Fruit fly (Drosophila melanogaster) whole organism, embryonic: ENCODE measurements around the gene Tep1.

ENCODE experiments used
- CG10565 ChIP-seq: fragments of 200-800 bp; sonication (Bioruptor generic); optimal IDR thresholded peaks from 3 replicates; lab custom pipeline; 2016; ENCODE audit warnings: missing biosample characterization, mild to moderate bottlenecking, missing genetic modification characterization
- CG11560 ChIP-seq: fragments of 200-800 bp; sonication (Bioruptor generic); IDR thresholded peaks from 3 replicates; pipeline ENCODE4 v1.3.6; 2022; ENCODE audit warnings: missing biosample characterization, missing genetic modification characterization
- CG11695 ChIP-seq: fragments of 200-800 bp; sonication (Bioruptor generic); IDR thresholded peaks from 3 replicates; pipeline ENCODE4 v1.3.6; 2022; ENCODE audit warnings: missing biosample characterization, missing genetic modification characterization
- CG12236 ChIP-seq: fragments of 200-800 bp; sonication (Bioruptor generic); optimal IDR thresholded peaks from 2 replicates; lab custom pipeline; 2016; ENCODE audit warnings: missing biosample characterization, missing genetic modification characterization
- CG12744 ChIP-seq: fragments of 200-800 bp; sonication (Bioruptor generic); optimal IDR thresholded peaks from 2 replicates; lab custom pipeline; 2016; ENCODE audit warnings: missing biosample characterization, missing genetic modification characterization
- CG12769 ChIP-seq: fragments of 200-800 bp; sonication (Bioruptor generic); optimal IDR thresholded peaks from 2 replicates; lab custom pipeline; 2019; ENCODE audit warnings: missing biosample characterization, mild to moderate bottlenecking, missing genetic modification characterization, moderate library complexity
- CG12942 ChIP-seq: fragments of 200-800 bp; sonication (Bioruptor generic); optimal IDR thresholded peaks from 3 replicates; lab custom pipeline; 2016; ENCODE audit warnings: missing biosample characterization, missing genetic modification characterization
- CG13894 ChIP-seq: fragments of 200-800 bp; sonication (Bioruptor generic); optimal IDR thresholded peaks from 3 replicates; lab custom pipeline; 2018; ENCODE audit warnings: missing biosample characterization, mild to moderate bottlenecking, missing genetic modification characterization, moderate library complexity
- CG14667 ChIP-seq: fragments of 200-800 bp; sonication (Bioruptor generic); IDR thresholded peaks from 2 replicates; pipeline ENCODE4 v1.3.6; 2022; ENCODE audit warnings: missing biosample characterization, missing genetic modification characterization
- CG15514 ChIP-seq: fragments of 200-800 bp; sonication (Bioruptor generic); optimal IDR thresholded peaks from 3 replicates; lab custom pipeline; 2017; ENCODE audit warnings: missing biosample characterization, missing genetic modification characterization, mild to moderate bottlenecking, moderate library complexity, missing genetic modification reagents
- CG17359 ChIP-seq: fragments of 200-800 bp; sonication (Bioruptor generic); optimal IDR thresholded peaks from 3 replicates; lab custom pipeline; 2018; ENCODE audit warnings: missing biosample characterization, mild to moderate bottlenecking, missing genetic modification characterization, moderate library complexity
- CG17361 ChIP-seq: fragments of 200-800 bp; sonication (Bioruptor generic); IDR thresholded peaks from 3 replicates; pipeline ENCODE4 v1.3.6; 2022; ENCODE audit warnings: missing biosample characterization, missing genetic modification characterization
- CG18764 ChIP-seq: fragments of 200-800 bp; sonication (Bioruptor generic); optimal IDR thresholded peaks from 3 replicates; lab custom pipeline; 2016; ENCODE audit warnings: missing biosample characterization, missing genetic modification characterization
- CG2875 ChIP-seq: fragments of 200-800 bp; sonication (Bioruptor generic); optimal IDR thresholded peaks from 2 replicates; lab custom pipeline; 2017; ENCODE audit warnings: missing biosample characterization, mild to moderate bottlenecking, missing genetic modification characterization, missing genetic modification reagents
- CG3065 ChIP-seq: fragments of 200-800 bp; sonication (Bioruptor generic); optimal IDR thresholded peaks from 2 replicates; lab custom pipeline; 2016; ENCODE audit warnings: missing biosample characterization, missing genetic modification characterization
- CG31224 ChIP-seq: fragments of 200-800 bp; sonication (Bioruptor generic); IDR thresholded peaks from 2 replicates; pipeline ENCODE4 v1.3.6; 2022; ENCODE audit warnings: missing biosample characterization, missing genetic modification characterization
- CG32532 ChIP-seq: fragments of 200-800 bp; sonication (Bioruptor generic); IDR thresholded peaks from 2 replicates; pipeline ENCODE4 v1.3.6; 2022; ENCODE audit warnings: missing biosample characterization, missing genetic modification characterization
- CG43689 ChIP-seq: fragments of 200-800 bp; sonication (Bioruptor generic); IDR thresholded peaks from 2 replicates; pipeline ENCODE4 v1.3.6; 2022; ENCODE audit warnings: missing biosample characterization, missing genetic modification characterization
- CG4404 ChIP-seq: fragments of 200-800 bp; sonication (Bioruptor generic); IDR thresholded peaks from 2 replicates; pipeline ENCODE4 v1.3.6; 2022; ENCODE audit warnings: missing biosample characterization, missing genetic modification characterization
- CG4424 ChIP-seq: fragments of 200-800 bp; sonication (Bioruptor generic); optimal IDR thresholded peaks from 3 replicates; lab custom pipeline; 2016; ENCODE audit warnings: missing biosample characterization, missing genetic modification characterization
- CG6254 ChIP-seq: fragments of 200-800 bp; sonication (Bioruptor generic); optimal IDR thresholded peaks from 3 replicates; lab custom pipeline; 2017; ENCODE audit warnings: mild to moderate bottlenecking, missing biosample characterization, missing genetic modification reagents, missing genetic modification characterization
- CG6683 ChIP-seq: fragments of 200-800 bp; sonication (Bioruptor generic); optimal IDR thresholded peaks from 2 replicates; lab custom pipeline; 2017; ENCODE audit warnings: missing biosample characterization, mild to moderate bottlenecking, missing genetic modification characterization, missing genetic modification reagents
- CG6689 ChIP-seq: fragments of 200-800 bp; sonication (Bioruptor generic); IDR thresholded peaks from 2 replicates; pipeline ENCODE4 v1.3.6; 2022; ENCODE audit warnings: missing biosample characterization, missing genetic modification characterization
- CG7372 ChIP-seq: fragments of 200-800 bp; sonication (Bioruptor generic); IDR thresholded peaks from 2 replicates; pipeline ENCODE4 v1.3.6; 2022; ENCODE audit warnings: missing biosample characterization, missing genetic modification characterization
- CG9437 ChIP-seq: fragments of 200-800 bp; sonication (Bioruptor generic); optimal IDR thresholded peaks from 2 replicates; lab custom pipeline; 2018; ENCODE audit warnings: missing biosample characterization, mild to moderate bottlenecking, missing genetic modification characterization
- Chrac-16 ChIP-seq: fragments of 200-800 bp; sonication (Bioruptor generic); optimal IDR thresholded peaks from 3 replicates; lab custom pipeline; 2016; ENCODE audit warnings: missing biosample characterization, missing genetic modification characterization
- Doc3 ChIP-seq: fragments of 200-800 bp; sonication (Bioruptor generic); IDR thresholded peaks from 3 replicates; pipeline ENCODE4 v1.3.6; 2022; ENCODE audit warnings: missing biosample characterization, missing genetic modification characterization; ENCODE audit not compliant: partially characterized antibody
- Hr3 ChIP-seq: fragments of 200-800 bp; sonication (Bioruptor generic); optimal IDR thresholded peaks from 3 replicates; lab custom pipeline; 2016; ENCODE audit warnings: missing biosample characterization, missing genetic modification characterization
- Hsf ChIP-seq: fragments of 200-800 bp; sonication (Bioruptor generic); optimal IDR thresholded peaks from 3 replicates; lab custom pipeline; 2016; ENCODE audit warnings: missing biosample characterization, missing genetic modification characterization
- Optix ChIP-seq: fragments of 200-800 bp; sonication (Bioruptor generic); IDR thresholded peaks from 3 replicates; pipeline ENCODE4 v1.3.6; 2022; ENCODE audit warnings: missing biosample characterization, missing genetic modification characterization
- Rfx ChIP-seq: fragments of 200-800 bp; sonication (Bioruptor generic); IDR thresholded peaks from 2 replicates; pipeline ENCODE4 v1.3.6; 2022; ENCODE audit warnings: missing biosample characterization, missing genetic modification characterization
- Sry-δ ChIP-seq: fragments of 200-800 bp; sonication (Bioruptor generic); optimal IDR thresholded peaks from 2 replicates; lab custom pipeline; 2016; ENCODE audit warnings: missing biosample characterization, missing genetic modification characterization
- az2 ChIP-seq: fragments of 200-800 bp; sonication (Bioruptor generic); optimal IDR thresholded peaks from 3 replicates; lab custom pipeline; 2016; ENCODE audit warnings: missing biosample characterization, missing genetic modification characterization
- bbx ChIP-seq: fragments of 200-800 bp; sonication (Bioruptor generic); IDR thresholded peaks from 2 replicates; pipeline ENCODE4 v1.3.6; 2022; ENCODE audit warnings: missing biosample characterization, missing genetic modification characterization; ENCODE audit not compliant: partially characterized antibody
- chm ChIP-seq: fragments of 200-800 bp; sonication (Bioruptor generic); IDR thresholded peaks from 2 replicates; pipeline ENCODE4 v1.3.6; 2022; ENCODE audit warnings: missing biosample characterization, missing genetic modification characterization
- cwo ChIP-seq: fragments of 200-800 bp; sonication (Bioruptor generic); optimal IDR thresholded peaks from 3 replicates; lab custom pipeline; 2017; ENCODE audit warnings: missing biosample characterization, missing genetic modification characterization, mild to moderate bottlenecking, moderate library complexity, missing genetic modification reagents
- dmrt11E ChIP-seq: fragments of 200-800 bp; sonication (Bioruptor generic); optimal IDR thresholded peaks from 3 replicates; lab custom pipeline; 2018; ENCODE audit warnings: missing biosample characterization, mild to moderate bottlenecking, missing genetic modification characterization, moderate library complexity
- ewg ChIP-seq: fragments of 200-800 bp; sonication (Bioruptor generic); optimal IDR thresholded peaks from 3 replicates; lab custom pipeline; 2017; ENCODE audit warnings: mild to moderate bottlenecking, missing biosample characterization, missing genetic modification reagents, missing genetic modification characterization
- exex ChIP-seq: fragments of 200-800 bp; sonication (Bioruptor generic); optimal IDR thresholded peaks from 4 replicates; lab custom pipeline; 2018; ENCODE audit warnings: missing biosample characterization, mild to moderate bottlenecking, missing genetic modification characterization, moderate library complexity
- fu2 ChIP-seq: fragments of 200-800 bp; sonication (Bioruptor generic); optimal IDR thresholded peaks from 2 replicates; lab custom pipeline; 2016; ENCODE audit warnings: missing biosample characterization, missing genetic modification characterization
- lilli ChIP-seq: fragments of 200-800 bp; sonication (Bioruptor generic); optimal IDR thresholded peaks from 3 replicates; lab custom pipeline; 2016; ENCODE audit warnings: missing biosample characterization, missing genetic modification characterization
- maf-S ChIP-seq: fragments of 200-800 bp; sonication (Bioruptor generic); optimal IDR thresholded peaks from 2 replicates; lab custom pipeline; 2016; ENCODE audit warnings: missing biosample characterization, missing genetic modification characterization
- pan ChIP-seq, 4 experiments: fragments of >200 bp in 3 of 4; fragments of 200-800 bp in 1 of 4; sonication (Bioruptor generic) in 1 of 4; optimal IDR thresholded peaks in 3 of 4; IDR thresholded peaks in 1 of 4; 2 replicates each; pipeline versions ENCODE4 v1.3.6 to Lab custom; 2017 to 2022; ENCODE audit warnings: missing biosample characterization in 2 of 4, missing genetic modification characterization in 2 of 4, mixed read lengths in 1 of 4
- salm ChIP-seq: fragments of 200-800 bp; sonication (Bioruptor generic); optimal IDR thresholded peaks from 2 replicates; lab custom pipeline; 2018; ENCODE audit warnings: missing biosample characterization, mild to moderate bottlenecking, missing genetic modification characterization
- so ChIP-seq: fragments of 200-800 bp; sonication (Bioruptor generic); IDR thresholded peaks from 3 replicates; pipeline ENCODE4 v1.3.6; 2022; ENCODE audit warnings: missing biosample characterization, missing genetic modification characterization
- sr ChIP-seq: fragments of 200-800 bp; sonication (Bioruptor generic); IDR thresholded peaks from 3 replicates; pipeline ENCODE4 v1.3.6; 2022; ENCODE audit warnings: missing biosample characterization, missing genetic modification characterization
- tx ChIP-seq: fragments of 200-800 bp; sonication (Bioruptor generic); optimal IDR thresholded peaks from 2 replicates; lab custom pipeline; 2016; ENCODE audit warnings: missing biosample characterization, missing genetic modification characterization
- z ChIP-seq: fragments of 200-800 bp; sonication (Bioruptor generic); IDR thresholded peaks from 3 replicates; pipeline ENCODE4 v1.3.6; 2022; ENCODE audit warnings: missing biosample characterization, missing genetic modification characterization

The Tep1 gene

DNA sequence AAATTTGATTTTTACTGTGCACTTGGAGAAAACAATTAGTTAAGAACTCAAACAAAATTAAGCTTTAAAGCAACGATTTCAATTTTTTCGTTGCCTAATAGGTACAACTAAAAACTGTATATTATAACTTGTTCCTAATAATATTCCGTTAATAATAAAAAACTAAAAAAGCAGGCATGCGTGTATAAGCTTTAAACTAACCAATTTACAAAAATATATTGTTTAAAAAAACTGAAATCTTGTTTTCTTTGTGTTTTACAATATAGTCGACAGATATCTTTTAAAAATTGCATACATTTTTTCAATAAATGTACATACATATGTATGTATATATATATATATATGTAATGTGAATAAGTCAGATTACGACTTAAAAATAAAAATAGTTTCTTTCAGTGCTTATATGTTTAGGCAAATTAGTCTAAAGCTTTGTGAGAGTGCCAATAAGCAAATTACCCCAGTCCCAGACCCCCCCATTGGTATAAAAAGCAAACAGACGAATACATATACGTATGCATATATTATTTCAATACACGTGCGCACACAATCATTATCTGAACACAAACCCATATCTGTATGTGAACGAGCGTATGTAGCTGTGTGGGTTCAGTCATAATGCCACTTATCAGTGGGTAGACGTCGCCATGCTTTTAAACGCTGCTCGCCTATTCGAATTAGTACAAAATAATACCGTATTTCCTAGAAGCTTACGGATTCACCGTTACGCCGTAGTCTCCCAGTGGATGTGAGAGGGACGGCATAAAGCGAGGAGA, 19.5 kb upstream of the Tep1 start:
- TF ChIP-seq so (GFP tag; lab: Robert Waterston, UW) (no peak; the same call in 2 of the 3 replicates), CG43689 (GFP tag; lab: Robert Waterston, UW) (no peak), CG12942 (peak; percentile 34), CG12236 (GFP tag; lab: Kevin White, UChicago) (no peak), CG13894 (peak; percentile 92), CG4424 (GFP tag; lab: Kevin White, UChicago) (peak; percentile 79), z (GFP tag; lab: Robert Waterston, UW) (peak; percentile 74), CG31224 (GFP tag; lab: Robert Waterston, UW) (peak; percentile 93; the same call in 1 of the 2 replicates), CG17361 (GFP tag; lab: Robert Waterston, UW) (peak; percentile 97), CG17359 (peak; percentile 72), CG10565 (GFP tag; lab: Kevin White, UChicago) (no peak), bbx (GFP tag; lab: Robert Waterston, UW) (0 out of 2 replicates have a peak, but pooled peaks have one; percentile 17), sr (GFP tag; lab: Robert Waterston, UW) (peak; percentile 95), CG3065 (GFP tag; lab: Kevin White, UChicago) (no peak), dmrt11E (tag; lab: Kevin White, UChicago) (peak; percentile 78), CG32532 (GFP tag; lab: Robert Waterston, UW) (0 out of 2 replicates have a peak, but pooled peaks have one; percentile 12), CG6683 (GFP tag; lab: Kevin White, UChicago) (no peak), CG14667 (GFP tag; lab: Robert Waterston, UW) (peak; percentile 45; the same call in 1 of the 2 replicates), Chrac-16 (peak; percentile 38), CG11560 (tag; lab: Robert Waterston, UW) (0 out of 3 replicates have a peak, but pooled peaks have one; percentile 50), salm (tag; lab: Kevin White, UChicago) (no peak), chm (GFP tag; lab: Robert Waterston, UW) (peak; percentile 39; the same call in 1 of the 2 replicates), CG12769 (tag; lab: Kevin White, UChicago) (peak; percentile 99), Optix (GFP tag; lab: Robert Waterston, UW) (no peak), CG4404 (GFP tag; lab: Robert Waterston, UW) (no peak), az2 (GFP tag; lab: Kevin White, UChicago) (peak; percentile 63), Hr3 (peak; percentile 77), CG18764 (GFP tag; lab: Kevin White, UChicago) (peak; percentile 24), ewg (GFP tag; lab: Kevin White, UChicago) (peak; percentile 62), CG6254 (GFP tag; lab: Kevin White, UChicago) (peak; percentile 5), CG12744 (GFP tag; lab: Kevin White, UChicago) (no peak), pan (optimal IDR thresholded peaks at IDR 0.05; lab: Kevin White, UChicago) (no peak), pan (GFP tag; optimal IDR thresholded peaks at IDR 0.05 in 1 of 2, IDR thresholded peaks at IDR 0.05 in 1 of 2) (peak in 1 of 2 experiments; percentile 31), cwo (GFP tag; lab: Kevin White, UChicago) (peak; percentile 98), fu2 (GFP tag; lab: Kevin White, UChicago) (no peak), Rfx (GFP tag; lab: Robert Waterston, UW) (peak; percentile 58), Hsf (GFP tag; lab: Kevin White, UChicago) (peak; percentile 8), tx (GFP tag; lab: Kevin White, UChicago) (no peak), exex (tag; lab: Kevin White, UChicago) (peak; percentile 71), CG7372 (GFP tag; lab: Robert Waterston, UW) (no peak), CG11695 (GFP tag; lab: Robert Waterston, UW) (peak; percentile 60; the same call in 2 of the 3 replicates), Doc3 (no peak), CG15514 (GFP tag; lab: Kevin White, UChicago) (peak; percentile 11), Sry-δ (GFP tag; lab: Kevin White, UChicago) (no peak), CG6689 (GFP tag; lab: Robert Waterston, UW) (peak; percentile 77), CG2875 (GFP tag; lab: Kevin White, UChicago) (peak; percentile 70), maf-S (no peak), CG9437 (GFP tag; lab: Kevin White, UChicago) (peak; percentile 88), lilli (no peak)
